Worm (Caenorhabditis elegans) whole organism, young adult: ENCODE data around the gene Y6E2A.5.
"Not testable (repeated sequence)": the region's sequence is repeated elsewhere in the genome, so short reads cannot be mapped to it uniquely, and the experiment has no call there.

Experiments
- B0035.1 ChIP-seq: sonication (generic microtip); optimal IDR thresholded peaks from 2 replicates; lab custom pipeline; 2016; ENCODE audit warnings: missing genetic modification characterization, mild to moderate bottlenecking, missing compliant biosample characterization, missing genotype, missing genetic modification reagents
- F39B2.1 ChIP-seq: fragments of 200-800 bp; sonication (Bioruptor generic); IDR thresholded peaks from 2 replicates; pipeline ENCODE4 v1.3.6; 2022; ENCODE audit warnings: missing genetic modification reagents, missing genetic modification characterization, missing compliant biosample characterization
- F57C9.4 ChIP-seq: sonication (generic microtip); optimal IDR thresholded peaks from 2 replicates; lab custom pipeline; 2017; ENCODE audit warnings: mild to moderate bottlenecking, missing genetic modification characterization, missing compliant biosample characterization
- K12H6.12 ChIP-seq: fragments of 200-800 bp; sonication (Bioruptor generic); optimal IDR thresholded peaks from 2 replicates; lab custom pipeline; 2018; ENCODE audit warnings: mild to moderate bottlenecking, missing genetic modification characterization, missing compliant biosample characterization
- T07F8.4 ChIP-seq: sonication (generic microtip); optimal IDR thresholded peaks from 2 replicates; lab custom pipeline; 2016; ENCODE audit warnings: mild to moderate bottlenecking, missing genetic modification characterization, moderate library complexity, missing compliant biosample characterization
- aptf-2 ChIP-seq: fragments of 200-800 bp; sonication (Bioruptor generic); conservative IDR thresholded peaks from 2 replicates; pipeline ENCODE4 v1.3.6; 2022; ENCODE audit warnings: missing genetic modification reagents, missing genetic modification characterization, missing compliant biosample characterization
- attf-3 ChIP-seq: fragments of 200-800 bp; sonication (Bioruptor generic); conservative IDR thresholded peaks from 2 replicates; pipeline ENCODE4 v1.3.6; 2022; ENCODE audit warnings: missing genetic modification reagents, missing genetic modification characterization, missing compliant biosample characterization
- attf-6 ChIP-seq: fragments of 200-800 bp; sonication (Bioruptor generic); IDR thresholded peaks from 2 replicates; pipeline ENCODE4 v1.3.6; 2022; ENCODE audit warnings: missing genetic modification reagents, missing genetic modification characterization, missing compliant biosample characterization
- bed-2 ChIP-seq: fragments of 200-800 bp; sonication (Bioruptor generic); IDR thresholded peaks from 2 replicates; pipeline ENCODE4 v1.3.6; 2022; ENCODE audit warnings: missing genetic modification reagents, missing genetic modification characterization, missing compliant biosample characterization
- cebp-1 ChIP-seq, 2 experiments: fragments of 200-800 bp in 1 of 2; sonication (Bioruptor generic) in 1 of 2; sonication (generic microtip) in 1 of 2; IDR thresholded peaks in 1 of 2; optimal IDR thresholded peaks in 1 of 2; 2 replicates each; pipeline versions ENCODE4 v1.3.6 to Lab custom; 2017 to 2022; ENCODE audit warnings: missing compliant biosample characterization in 2 of 2, missing genetic modification characterization in 2 of 2, mild to moderate bottlenecking in 1 of 2, missing genetic modification reagents in 1 of 2, moderate library complexity in 1 of 2
- ceh-100 ChIP-seq: fragments of 200-800 bp; sonication (Bioruptor generic); IDR thresholded peaks from 2 replicates; pipeline ENCODE4 v1.3.6; 2022; ENCODE audit warnings: missing genetic modification reagents, missing genetic modification characterization, missing compliant biosample characterization
- ceh-40 ChIP-seq: fragments of 200-800 bp; sonication (Bioruptor generic); IDR thresholded peaks from 2 replicates; pipeline ENCODE4 v1.3.6; 2022; ENCODE audit warnings: missing genetic modification characterization, missing compliant biosample characterization
- dpff-1 ChIP-seq: sonication (generic microtip); optimal IDR thresholded peaks from 2 replicates; lab custom pipeline; 2017; ENCODE audit warnings: mild to moderate bottlenecking, missing genetic modification characterization, missing compliant biosample characterization
- egl-44 ChIP-seq: fragments of 200-800 bp; sonication (Bioruptor generic); IDR thresholded peaks from 2 replicates; pipeline ENCODE4 v1.3.6; 2022; ENCODE audit warnings: missing genetic modification reagents, missing genetic modification characterization, missing compliant biosample characterization
- egrh-3 ChIP-seq: fragments of 200-800 bp; sonication (Bioruptor generic); IDR thresholded peaks from 2 replicates; pipeline ENCODE4 v1.3.6; 2022; ENCODE audit warnings: missing genetic modification reagents, missing genetic modification characterization, missing compliant biosample characterization
- ets-4 ChIP-seq: fragments of 200-800 bp; sonication (Bioruptor generic); optimal IDR thresholded peaks from 2 replicates; lab custom pipeline; 2018; ENCODE audit warnings: mild to moderate bottlenecking, missing genetic modification characterization, missing compliant biosample characterization
- fkh-3 ChIP-seq: sonication (generic microtip); optimal IDR thresholded peaks from 2 replicates; lab custom pipeline; 2016; ENCODE audit warnings: mild to moderate bottlenecking, missing genetic modification characterization, missing compliant biosample characterization
- hlh-12 ChIP-seq: sonication (generic microtip); optimal IDR thresholded peaks from 2 replicates; lab custom pipeline; 2016; ENCODE audit warnings: missing genetic modification characterization, missing compliant biosample characterization
- hlh-26 ChIP-seq: fragments of 200-800 bp; sonication (Bioruptor generic); conservative IDR thresholded peaks from 2 replicates; pipeline ENCODE4 v1.3.6; 2022; ENCODE audit warnings: missing genetic modification reagents, missing genetic modification characterization, missing compliant biosample characterization
- hrde-1 ChIP-seq: sonication (generic microtip); optimal IDR thresholded peaks from 2 replicates; lab custom pipeline; 2016; ENCODE audit warnings: missing genetic modification characterization, mild to moderate bottlenecking, missing compliant biosample characterization, moderate library complexity, missing genotype, missing genetic modification reagents, borderline replicate concordance
- lin-40 ChIP-seq: sonication (generic microtip); optimal IDR thresholded peaks from 2 replicates; lab custom pipeline; 2016; ENCODE audit warnings: missing genetic modification characterization, mild to moderate bottlenecking, missing compliant biosample characterization, missing genotype, missing genetic modification reagents
- madf-10 ChIP-seq: sonication (generic microtip); optimal IDR thresholded peaks from 2 replicates; lab custom pipeline; 2016; ENCODE audit warnings: mild to moderate bottlenecking, missing genetic modification characterization, missing compliant biosample characterization
- nfya-1 ChIP-seq: sonication (generic microtip); optimal IDR thresholded peaks from 2 replicates; lab custom pipeline; 2017; ENCODE audit warnings: antibody characterized with exemption, missing compliant biosample characterization, missing genetic modification characterization, borderline replicate concordance; ENCODE audit not compliant: insufficient read depth
- nhr-120 ChIP-seq: fragments of 200-800 bp; sonication (Bioruptor generic); IDR thresholded peaks from 2 replicates; pipeline ENCODE4 v1.3.6; 2022; ENCODE audit warnings: missing genetic modification characterization, missing compliant biosample characterization
- nhr-27 ChIP-seq: fragments of 200-800 bp; sonication (Bioruptor generic); optimal IDR thresholded peaks from 2 replicates; lab custom pipeline; 2018; ENCODE audit warnings: mild to moderate bottlenecking, missing genetic modification characterization, moderate library complexity, missing compliant biosample characterization
- pbrm-1 ChIP-seq: fragments of 200-800 bp; sonication (Bioruptor generic); IDR thresholded peaks from 2 replicates; pipeline ENCODE4 v1.3.6; 2022; ENCODE audit warnings: missing genetic modification reagents, missing genetic modification characterization, missing compliant biosample characterization
- rpc-1 ChIP-seq, 2 experiments: fragments of 150-350 bp in 1 of 2; sonication (generic microtip) in 1 of 2; optimal IDR thresholded peaks; 2 replicates each; lab custom pipeline; 2014 to 2018; ENCODE audit warnings: missing biosample characterization in 1 of 2, missing genetic modification characterization in 1 of 2, missing genetic modification reagents in 1 of 2, missing genotype in 1 of 2
- snpc-3.4 ChIP-seq: sonication (generic microtip); optimal IDR thresholded peaks from 2 replicates; lab custom pipeline; 2017; ENCODE audit warnings: missing genetic modification characterization, mild to moderate bottlenecking, missing compliant biosample characterization, antibody characterized with exemption, moderate library complexity, missing genotype, missing genetic modification reagents
- snpc-4 ChIP-seq, 5 experiments: fragments of 150-350 bp in 1 of 5; sonication (generic microtip) in 4 of 5; optimal IDR thresholded peaks; 2 replicates each; lab custom pipeline; 2014 to 2018; ENCODE audit warnings: missing genetic modification characterization in 5 of 5, missing biosample characterization in 3 of 5, antibody characterized with exemption in 2 of 5, mild to moderate bottlenecking in 2 of 5, missing compliant biosample characterization in 2 of 5, missing genotype in 2 of 5, moderate library complexity in 2 of 5, missing genetic modification reagents in 1 of 5
- sptf-2 ChIP-seq: fragments of 200-800 bp; sonication (Bioruptor generic); optimal IDR thresholded peaks from 2 replicates; lab custom pipeline; 2018; ENCODE audit warnings: mild to moderate bottlenecking, missing genetic modification characterization, missing compliant biosample characterization
- xnd-1 ChIP-seq: sonication (generic microtip); optimal IDR thresholded peaks from 2 replicates; lab custom pipeline; 2016; ENCODE audit warnings: missing genotype, missing genetic modification reagents, missing genetic modification characterization, missing compliant biosample characterization
- zfh-2 ChIP-seq: fragments of 200-800 bp; sonication (Bioruptor generic); conservative IDR thresholded peaks from 2 replicates; pipeline ENCODE4 v1.3.6; 2022; ENCODE audit warnings: missing genetic modification reagents, missing genetic modification characterization, missing compliant biosample characterization
- ztf-18 ChIP-seq: sonication (generic microtip); optimal IDR thresholded peaks from 2 replicates; lab custom pipeline; 2016; ENCODE audit warnings: missing genotype, mild to moderate bottlenecking, missing genetic modification characterization, missing compliant biosample characterization
- ztf-22 ChIP-seq: fragments of 200-800 bp; sonication (Bioruptor generic); optimal IDR thresholded peaks from 2 replicates; lab custom pipeline; 2018; ENCODE audit warnings: mild to moderate bottlenecking, missing genetic modification characterization, moderate library complexity, missing compliant biosample characterization

Gene Y6E2A.5

ce11 chrV:15757645-15758044, 39.2 kb upstream of the Y6E2A.5 start:
- no peak for TF ChIP-seq K12H6.12 (tag; lab: Kevin White, UChicago)
- no peak for TF ChIP-seq ceh-100 (GFP tag; lab: Robert Waterston, UW)

DNA sequence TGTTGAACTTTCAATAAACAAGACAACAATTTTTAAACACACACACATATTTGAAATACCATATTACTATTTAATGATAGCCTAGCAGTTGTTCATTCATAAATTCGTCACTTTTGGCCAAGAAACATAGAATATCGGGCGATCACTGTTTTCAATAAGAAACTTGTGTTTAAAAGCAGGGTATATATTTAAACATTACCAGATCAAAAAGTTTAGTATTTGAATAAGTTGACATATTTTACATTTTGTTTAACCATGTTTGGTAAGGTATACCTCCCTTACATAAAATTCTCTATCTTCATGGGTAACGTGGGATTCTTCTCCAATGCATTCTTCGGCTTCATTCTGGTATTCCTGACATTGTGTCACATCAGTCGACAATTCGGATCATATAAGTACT, 36.3 kb upstream of the Y6E2A.5 start, which contains the start of gene str-8:
Gene str-8, plus strand, starts transcription at position 301 of the 400 bp plus-strand sequence.
- TF ChIP-seq aptf-2 (GFP tag; lab: Robert Waterston, UW); snpc-3.4 (tag; lab: Kevin White, UChicago); T07F8.4 (tag; lab: Kevin White, UChicago): not testable (repeated sequence)
- TF ChIP-seq, all 124 proteins: peak for 0; not testable (repeated sequence) for 124

DNA sequence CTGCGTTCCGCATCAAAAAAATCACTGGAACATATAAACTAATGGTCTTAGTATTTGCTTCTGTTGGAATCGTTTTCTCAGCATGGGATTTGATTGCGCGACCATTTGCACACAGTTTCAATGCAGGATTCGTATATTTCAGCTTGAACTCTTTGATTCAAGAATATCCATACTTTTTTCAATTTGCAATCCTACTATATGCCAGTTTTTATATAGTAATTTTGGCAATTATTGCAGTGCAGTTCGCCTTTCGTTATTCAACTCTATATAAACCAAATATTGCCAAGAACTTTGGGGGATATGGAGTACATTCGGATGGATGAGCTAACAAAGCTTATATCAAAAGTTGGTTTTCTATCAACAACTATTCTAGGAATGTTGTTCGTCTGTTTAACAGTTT, 34.5 kb upstream of the Y6E2A.5 start, which contains the start of gene str-5:
Gene str-5, plus strand, starts transcription at position 301 of the 400 bp plus-strand sequence.
- TF ChIP-seq F57C9.4; attf-6; hrde-1 (tag; lab: Kevin White, UChicago): not testable (repeated sequence)

DNA sequence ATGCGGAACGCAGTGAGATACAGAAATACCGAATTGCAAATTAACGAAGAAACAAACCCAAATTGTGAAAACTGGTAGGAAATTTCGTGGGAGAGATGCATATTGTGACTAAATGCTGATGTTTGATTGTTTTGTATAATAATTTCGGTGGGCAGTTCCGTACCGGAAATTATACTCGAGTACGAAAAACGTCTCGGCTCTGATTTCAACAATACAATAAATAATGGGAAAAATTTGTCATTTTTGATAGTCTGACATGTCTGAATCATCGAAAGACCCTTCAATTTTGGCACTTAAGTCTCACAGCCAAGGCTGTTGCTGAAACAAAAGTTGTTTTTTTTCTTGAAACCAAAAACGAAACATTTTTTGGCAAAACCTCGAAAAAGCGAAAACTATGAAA, 33.6 kb upstream of the Y6E2A.5 start, which contains the start of gene str-43:
Gene str-43, minus strand, starts transcription at position 101 of the 400 bp plus-strand sequence.
- no peak for TF ChIP-seq madf-10 (tag; lab: Kevin White, UChicago)
- no peak for TF ChIP-seq F57C9.4
- no peak for TF ChIP-seq nhr-27 (tag; lab: Kevin White, UChicago)
- TF ChIP-seq hlh-12 (tag; lab: Kevin White, UChicago): no peak
- TF ChIP-seq ceh-40 (GFP tag; lab: Robert Waterston, UW): no peak
- no peak for TF ChIP-seq ztf-22
- no peak for TF ChIP-seq dpff-1 (tag; lab: Kevin White, UChicago)
- TF ChIP-seq B0035.1: no peak
- no peak for TF ChIP-seq nfya-1
- TF ChIP-seq nhr-120 (GFP tag; lab: Robert Waterston, UW): no peak

ce11 chrV:15750130-15750529, 31.7 kb upstream of the Y6E2A.5 start, which contains the start of gene str-6:
Gene str-6 (minus strand): TSS chrV:15750230.
- no peak for TF ChIP-seq zfh-2 (GFP tag; lab: Robert Waterston, UW)
- no peak for TF ChIP-seq egrh-3 (GFP tag; lab: Robert Waterston, UW)
- TF ChIP-seq sptf-2 (GFP tag; lab: Kevin White, UChicago): no peak
- TF ChIP-seq hrde-1 (tag; lab: Kevin White, UChicago): no peak
- TF ChIP-seq rpc-1 (optimal IDR thresholded peaks at IDR 0.05; lab: Kevin White, UChicago): no peak
- TF ChIP-seq rpc-1 (tag; optimal IDR thresholded peaks at IDR 0.05; lab: Kevin White, UChicago): no peak
- TF ChIP-seq snpc-4 (GFP tag; optimal IDR thresholded peaks at IDR 0.05; lab: Kevin White, UChicago): no peak
- no peak for TF ChIP-seq snpc-4 (tag; optimal IDR thresholded peaks at IDR 0.05; lab: Kevin White, UChicago)
- no peak for TF ChIP-seq cebp-1 (GFP tag; IDR thresholded peaks at IDR 0.05; lab: Robert Waterston, UW)
- TF ChIP-seq cebp-1 (tag; optimal IDR thresholded peaks at IDR 0.05; lab: Kevin White, UChicago): no peak
- no peak for TF ChIP-seq attf-3 (GFP tag; lab: Robert Waterston, UW)
- no peak for TF ChIP-seq hlh-26 (GFP tag; lab: Robert Waterston, UW)
- no peak for TF ChIP-seq xnd-1 (tag; lab: Kevin White, UChicago)
- TF ChIP-seq fkh-3 (tag; lab: Kevin White, UChicago): no peak
- no peak for TF ChIP-seq F39B2.1 (GFP tag; lab: Robert Waterston, UW)
- no peak for TF ChIP-seq ets-4 (GFP tag; lab: Kevin White, UChicago)
- no peak for TF ChIP-seq bed-2
- TF ChIP-seq egl-44 (GFP tag; lab: Robert Waterston, UW): no peak
- no peak for TF ChIP-seq pbrm-1 (GFP tag; lab: Robert Waterston, UW)
- TF ChIP-seq ztf-18 (tag; lab: Kevin White, UChicago): no peak
- TF ChIP-seq lin-40 (tag; lab: Kevin White, UChicago): no peak
